Worm (Caenorhabditis elegans): ENCODE results near the gene F48G7.8.

DNA sequence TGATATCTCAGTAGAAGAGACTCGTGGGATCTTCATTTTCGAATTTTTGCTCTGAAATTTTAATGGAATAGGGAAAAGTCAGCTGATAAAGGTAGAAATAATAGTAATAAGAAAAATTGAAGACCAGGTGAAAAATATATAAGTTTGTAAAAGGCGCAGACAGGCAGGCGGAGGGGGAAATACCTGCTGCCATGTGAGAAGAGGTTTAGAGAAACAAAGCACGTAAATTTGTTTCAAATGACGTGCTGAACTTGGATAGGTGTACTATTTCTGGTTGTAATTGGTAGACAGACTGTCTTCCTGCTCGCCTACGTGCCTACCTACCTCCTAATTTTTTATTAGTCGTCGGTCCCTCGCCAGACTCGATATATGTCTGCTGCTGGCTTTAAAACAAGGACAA, 40.0 kb upstream of the F48G7.8 start, which contains the start of gene nhr-180:
- TF ChIP-seq nhr-12 (tag; optimal IDR thresholded peaks at IDR 0.05) (no peak), elt-1 (tag; optimal IDR thresholded peaks at IDR 0.05) (no peak), ztf-11 (tag; optimal IDR thresholded peaks at IDR 0.05) (no peak), ztf-4 (tag; optimal IDR thresholded peaks at IDR 0.05) (no peak), fos-1 (tag; optimal IDR thresholded peaks at IDR 0.05) (no peak)

All from whole organism, L3 larva.